Worm (Caenorhabditis elegans) whole organism, dauer: ENCODE data around the gene F34H10.4.

Source experiments
- unc-62 ChIP-seq: sonication (generic microtip); optimal IDR thresholded peaks from 2 replicates; lab custom pipeline; 2017; ENCODE audit warnings: missing biosample characterization, missing genetic modification reagents, missing genetic modification characterization

Gene F34H10.4

DNA sequence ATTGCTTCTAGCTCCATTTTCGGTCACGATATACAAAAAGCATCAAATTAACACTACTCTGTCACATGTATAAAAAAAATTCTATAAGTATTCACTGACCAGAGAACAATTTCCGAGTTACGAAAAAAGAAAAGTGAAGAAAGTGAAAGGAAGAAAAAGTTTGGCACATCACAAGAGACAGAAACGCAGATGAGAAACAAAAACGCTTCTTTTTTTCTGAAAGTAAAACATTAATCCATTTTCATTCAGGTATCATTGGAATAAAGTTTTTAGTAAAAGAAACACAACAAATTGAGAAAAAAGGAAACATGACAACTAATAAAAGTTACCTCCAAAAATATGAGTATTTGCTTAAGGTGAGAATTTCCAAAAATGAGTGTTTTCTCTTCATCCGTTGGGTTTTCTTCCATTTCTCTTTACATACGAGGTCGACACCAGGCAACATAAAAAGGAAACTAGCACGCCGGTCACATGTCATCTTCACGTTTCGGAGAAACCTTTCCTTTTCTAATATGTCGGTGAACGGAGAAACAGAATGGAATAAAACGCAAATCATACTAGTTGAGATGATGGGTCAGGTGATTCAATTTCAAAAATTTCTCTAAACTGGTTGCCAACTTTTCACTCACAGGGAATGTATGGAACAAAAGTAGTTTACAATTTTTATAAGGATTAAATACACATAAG is 5.4 kb upstream of the F34H10.4 start:
- no peak for TF ChIP-seq unc-62

DNA sequence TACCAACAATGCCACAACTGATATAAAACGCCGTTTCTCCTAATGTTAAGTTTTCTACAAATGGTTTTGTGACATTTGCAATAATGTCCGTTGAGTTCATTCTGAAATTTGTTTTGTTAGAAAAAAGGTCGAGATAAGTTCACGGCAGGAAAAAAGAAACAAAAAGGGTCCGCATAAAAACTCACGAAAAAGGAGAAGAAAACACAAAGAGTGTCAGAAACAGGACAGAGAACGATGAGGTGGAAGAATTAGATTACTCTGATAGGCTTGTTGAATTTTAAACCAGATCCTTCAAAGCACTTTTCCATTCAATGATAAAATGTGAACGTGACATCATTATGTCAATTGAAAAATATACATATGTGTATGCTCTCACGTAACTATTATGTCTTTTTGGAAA is 4.7 kb downstream of the F34H10.4 start, which contains the start of gene aex-2:
Gene aex-2, minus strand, starts transcription at position 101 of the 400 bp plus-strand sequence.
- no peak for TF ChIP-seq unc-62

DNA sequence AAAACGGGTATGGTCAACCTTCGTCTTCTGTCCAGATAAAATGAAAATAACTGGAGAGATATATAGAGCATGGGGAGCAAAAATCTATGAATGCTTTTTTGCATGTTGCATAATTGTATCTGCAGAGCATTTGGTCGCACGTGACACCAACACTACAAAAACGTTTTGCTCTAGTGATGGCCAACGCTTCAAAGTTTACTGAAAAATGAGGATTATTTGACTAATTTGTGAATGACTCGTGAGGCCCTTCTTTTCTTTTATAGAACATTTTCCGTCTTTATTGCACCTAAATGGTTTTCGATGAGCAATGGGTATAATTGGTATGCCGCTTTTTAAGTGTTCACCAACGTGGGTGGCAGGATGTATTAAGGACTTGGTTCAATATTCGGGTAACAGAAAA is 5.2 kb downstream of the F34H10.4 start:
- TF ChIP-seq unc-62: no peak

DNA sequence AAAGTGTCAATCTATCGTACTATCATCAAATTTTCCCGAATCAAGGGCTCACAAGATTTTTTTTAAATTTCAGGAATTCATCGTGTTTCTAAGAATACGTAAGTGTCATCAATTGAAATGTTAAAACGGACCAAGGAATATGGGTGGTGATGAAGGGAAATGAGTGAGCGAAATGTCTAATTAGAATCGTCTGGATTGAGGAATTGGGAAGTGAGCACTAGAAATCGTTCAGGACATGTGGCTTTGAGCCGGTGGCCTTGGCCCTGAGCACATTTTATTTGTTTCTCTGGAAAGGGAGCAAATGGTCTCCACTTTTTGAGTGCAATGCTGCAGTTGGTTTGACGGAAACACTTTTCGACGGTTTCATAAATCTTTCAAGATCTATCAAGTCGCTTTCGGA is 5.9 kb downstream of the F34H10.4 start:
- no peak for TF ChIP-seq unc-62

DNA sequence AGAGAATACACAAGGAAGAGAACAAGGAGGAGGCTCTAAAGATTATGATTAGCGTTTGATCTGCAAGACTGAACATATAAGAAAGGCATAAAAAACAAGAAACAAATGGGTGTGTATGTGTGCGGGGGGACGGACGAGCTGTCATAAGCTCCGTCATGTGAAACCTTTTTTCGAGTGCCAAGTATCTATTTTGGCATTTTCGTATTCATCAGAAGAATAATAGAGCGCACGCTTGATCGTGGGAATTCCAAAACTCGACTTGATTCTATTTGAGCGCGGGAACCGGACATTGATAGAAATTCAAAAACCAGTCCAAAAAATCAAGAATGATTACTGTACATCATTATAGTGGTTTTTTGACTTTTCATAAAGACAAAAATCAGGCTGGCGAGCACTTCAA is 8.4 kb downstream of the F34H10.4 start:
- no peak for TF ChIP-seq unc-62

DNA sequence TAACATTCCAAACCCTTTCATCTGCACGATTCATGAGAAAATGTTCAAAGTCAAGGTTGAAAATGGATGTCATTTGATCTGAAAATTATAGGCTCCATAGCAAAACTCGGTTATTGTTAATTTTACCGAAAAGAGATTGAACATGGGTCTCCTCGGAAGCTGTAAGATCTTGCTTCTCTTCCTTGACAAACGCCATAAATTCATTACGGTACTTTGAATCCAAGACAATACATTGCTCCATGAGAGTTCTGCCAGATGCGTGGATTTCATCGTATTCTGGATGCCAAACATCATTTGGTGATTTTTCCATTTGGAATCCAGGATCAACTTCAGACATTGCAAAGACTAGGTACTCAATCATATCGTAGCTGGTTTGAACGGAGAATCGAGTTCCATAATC is 17.6 kb downstream of the F34H10.4 start:
- TF ChIP-seq unc-62: no peak

DNA sequence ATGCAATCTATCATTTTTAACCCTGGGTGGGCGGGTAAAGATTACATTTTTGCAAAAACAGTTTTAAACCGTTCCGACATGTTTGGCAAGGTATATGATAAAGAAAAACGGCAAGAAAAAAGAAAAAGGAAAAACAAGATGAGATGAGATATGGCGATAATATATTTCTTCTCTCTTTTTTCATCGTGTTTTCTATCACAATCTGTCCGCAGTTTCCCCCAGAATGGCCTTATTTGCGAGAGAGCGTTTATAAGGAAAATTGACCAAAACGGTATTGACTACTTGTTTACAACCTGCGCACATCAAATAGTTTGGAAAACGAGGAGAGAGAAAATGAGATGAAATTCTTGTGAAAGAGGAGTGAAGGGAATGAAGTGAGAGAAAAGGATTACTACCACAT is 19.1 kb downstream of the F34H10.4 start:
- no peak for TF ChIP-seq unc-62

DNA sequence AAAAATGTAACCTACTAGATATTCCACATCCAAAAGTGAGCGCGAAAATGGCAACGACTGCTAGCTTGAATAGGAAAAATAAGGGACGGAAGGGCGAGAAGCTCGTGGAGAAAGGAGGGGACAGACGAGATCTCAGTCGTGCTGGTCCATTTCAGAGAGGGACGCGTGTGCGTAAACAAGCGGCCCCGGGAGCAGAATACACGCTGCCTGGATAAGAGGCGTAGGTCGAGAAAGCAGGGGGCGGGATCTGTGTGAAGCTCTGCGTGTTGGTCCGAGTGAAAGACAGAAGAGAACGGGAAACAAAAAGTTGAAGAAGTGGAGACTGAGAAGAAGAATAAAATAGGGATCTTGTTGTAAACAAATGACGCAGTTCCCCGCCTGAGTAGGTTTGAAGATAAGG is 20.2 kb downstream of the F34H10.4 start, which contains the start of gene T14B1.1:
Gene T14B1.1, minus strand, starts transcription at position 170 of the 400 bp plus-strand sequence.
- no peak for TF ChIP-seq unc-62

DNA sequence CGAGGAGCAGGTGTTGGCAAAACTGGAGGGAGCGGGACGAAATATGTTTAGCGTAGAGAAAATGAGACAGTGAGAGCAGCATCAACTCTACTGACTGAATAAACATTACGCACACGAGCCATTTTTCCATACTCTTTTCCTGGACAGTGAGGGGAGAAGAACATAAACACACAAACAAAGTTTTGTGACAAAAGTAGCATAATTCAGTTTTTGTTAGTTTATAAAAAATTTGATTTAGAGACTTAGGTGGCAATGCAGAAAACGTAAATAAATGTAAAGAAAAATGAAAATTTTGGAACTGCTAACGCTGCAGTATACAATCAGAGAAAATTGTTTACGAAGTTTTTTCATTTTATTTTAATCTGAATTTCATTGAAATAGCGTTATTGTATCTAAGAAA is 24.9 kb downstream of the F34H10.4 start:
- TF ChIP-seq unc-62: no peak

DNA sequence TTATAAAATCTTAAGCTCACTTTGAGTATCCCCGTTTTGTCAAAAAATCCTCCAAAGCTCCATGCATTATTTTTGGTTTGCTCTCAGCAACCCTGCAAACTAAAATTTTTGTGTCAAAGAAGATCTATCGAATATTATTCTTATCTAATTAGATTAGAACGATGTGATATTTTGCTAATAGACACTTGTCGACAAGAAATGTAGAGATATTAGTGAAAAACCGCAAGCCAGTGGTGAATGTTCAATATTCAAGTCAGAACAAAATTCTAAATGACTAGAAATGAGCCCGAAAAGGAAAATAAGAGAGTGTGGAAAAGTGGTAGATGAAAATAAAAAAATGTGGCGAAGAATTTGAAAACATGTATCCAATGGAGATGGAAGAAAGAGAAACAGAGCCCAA is 26.5 kb downstream of the F34H10.4 start, which contains the start of gene C43C3.4:
Gene C43C3.4, minus strand, starts transcription at position 101 of the 400 bp plus-strand sequence.
- TF ChIP-seq unc-62: no peak

DNA sequence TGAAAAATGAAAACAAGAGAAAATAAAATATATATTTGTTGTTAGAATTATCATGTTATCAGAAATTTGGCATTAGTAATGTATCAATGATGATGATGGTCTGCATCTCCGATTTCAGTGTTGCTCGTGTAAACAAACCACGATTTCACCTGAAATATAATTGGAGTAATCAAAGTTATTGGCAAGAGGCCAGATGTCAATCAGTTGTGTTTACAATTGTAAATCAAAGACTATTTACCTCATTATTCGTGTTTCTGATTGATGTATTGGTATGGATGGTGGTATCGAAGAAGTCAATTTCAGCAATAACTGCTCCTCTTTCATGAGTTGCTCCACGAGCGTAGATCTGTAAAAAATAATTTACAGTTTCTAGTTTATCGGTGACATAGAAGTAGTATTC is 27.7 kb downstream of the F34H10.4 start:
- no peak for TF ChIP-seq unc-62

DNA sequence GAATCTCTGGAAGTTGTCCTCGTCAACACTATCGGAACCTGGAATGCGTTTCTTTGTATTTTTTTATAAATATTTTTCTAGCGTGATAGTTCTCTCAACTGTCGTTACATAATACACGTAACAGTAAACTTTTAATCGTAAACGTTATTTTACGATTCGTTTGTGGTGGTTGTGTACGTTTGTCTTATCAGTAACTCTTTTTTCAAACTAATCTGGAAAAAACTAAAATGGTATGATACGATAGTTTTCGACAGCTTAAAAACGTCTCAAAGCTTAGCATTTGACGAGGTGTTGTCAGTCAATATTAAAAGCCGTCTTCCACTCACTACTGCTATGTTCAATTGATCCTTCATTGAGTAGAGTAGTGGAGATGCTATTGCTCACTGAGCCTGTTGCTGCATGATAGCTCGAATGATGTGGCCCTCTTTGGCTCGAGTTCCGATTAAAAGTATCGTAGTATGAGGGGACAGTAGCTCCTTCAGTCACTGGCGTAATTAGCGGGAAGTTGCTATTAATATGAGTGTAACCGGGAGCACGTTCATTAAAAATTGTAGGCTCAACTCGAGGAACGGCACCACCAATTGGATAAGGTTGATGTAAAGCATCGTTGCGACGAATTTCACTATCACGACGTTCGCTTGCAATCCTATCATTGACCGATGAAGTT is 28.6 kb downstream of the F34H10.4 start:
- no peak for TF ChIP-seq unc-62

DNA sequence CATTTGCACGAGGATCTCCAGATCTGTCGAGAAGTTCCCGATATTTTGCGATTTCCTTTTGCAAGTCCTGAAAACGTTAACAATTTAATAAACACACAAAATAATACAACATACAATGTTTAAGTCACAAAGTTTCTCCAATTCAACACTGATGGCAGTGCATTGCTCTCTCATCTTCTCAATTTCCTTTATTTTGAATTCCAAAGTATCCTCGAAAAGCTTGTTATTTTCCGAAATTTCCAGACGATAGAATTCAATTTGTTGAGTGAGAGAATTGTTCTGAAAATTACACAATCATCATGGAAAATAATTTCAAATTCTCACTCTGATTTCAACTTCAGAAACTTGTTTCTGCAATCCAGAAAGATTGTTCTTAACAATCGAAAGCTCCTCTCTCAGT is 29.6 kb downstream of the F34H10.4 start:
- no peak for TF ChIP-seq unc-62

DNA sequence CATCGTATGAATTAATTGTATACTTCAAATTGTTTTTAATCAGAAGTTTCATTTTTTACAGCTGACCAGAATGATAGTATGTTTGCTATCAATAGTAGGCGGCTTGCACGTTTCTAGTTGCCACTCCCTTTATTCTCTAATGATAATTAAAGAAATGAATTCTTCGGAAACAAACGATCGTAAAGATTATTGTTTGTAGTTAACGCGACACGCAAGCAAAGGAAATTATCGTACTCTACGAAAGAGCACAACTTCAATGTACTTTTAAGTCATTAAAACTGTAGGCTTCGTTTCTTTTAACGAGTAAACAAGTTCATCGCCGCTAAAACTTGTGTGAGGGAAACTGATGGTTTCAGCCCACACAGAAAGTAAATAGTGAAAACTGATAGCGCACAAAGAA is 31.1 kb downstream of the F34H10.4 start:
- TF ChIP-seq unc-62: no peak

DNA sequence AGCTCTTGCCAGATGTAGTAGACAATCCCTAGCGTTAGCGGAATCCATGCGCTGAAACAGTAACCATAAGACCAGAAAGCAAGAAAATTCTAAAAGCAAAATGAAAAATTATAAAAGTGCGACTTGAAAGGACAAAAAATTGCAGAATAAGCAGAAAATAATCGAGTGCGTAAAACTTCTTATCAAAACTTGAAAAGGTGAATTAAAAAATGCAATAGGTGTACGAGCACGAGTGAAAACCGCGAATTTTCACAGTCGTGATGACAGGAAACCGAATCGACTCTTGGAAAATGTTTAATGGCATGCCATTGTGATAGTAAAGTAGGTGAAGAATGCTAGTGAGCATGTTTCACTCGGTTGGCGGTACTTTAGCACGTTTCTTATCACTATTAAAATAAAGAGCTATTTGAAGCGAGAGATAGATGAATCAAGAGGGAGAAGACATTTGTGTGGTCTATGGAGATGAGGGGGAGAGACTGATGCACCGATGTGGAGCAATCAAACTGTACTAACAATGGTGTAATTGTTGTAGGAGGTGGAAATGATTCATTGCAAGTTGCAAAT is 31.9 kb downstream of the F34H10.4 start, which contains the start of gene ifp-1:
Gene ifp-1, minus strand, starts transcription at position 51 of the 564 bp plus-strand sequence.
- no peak for TF ChIP-seq unc-62

DNA sequence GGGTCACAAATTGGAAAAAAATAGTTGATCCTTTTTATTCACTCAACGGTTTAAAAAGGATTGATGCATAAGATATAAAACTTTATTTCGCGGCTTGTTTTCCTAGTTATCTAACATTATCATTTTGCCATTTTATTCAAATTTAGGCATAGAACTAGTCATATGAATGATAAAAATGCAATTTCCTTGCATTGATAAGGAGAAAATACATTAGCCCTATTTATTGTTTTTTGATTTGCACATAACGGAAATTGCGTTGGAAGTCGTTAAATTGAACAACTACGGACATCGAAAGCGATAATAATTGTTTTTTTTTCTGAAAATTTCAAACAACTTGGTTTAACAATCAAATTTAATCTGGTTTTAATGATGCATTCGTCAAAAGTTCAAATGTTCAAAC is 38.9 kb downstream of the F34H10.4 start:
- no peak for TF ChIP-seq unc-62

DNA sequence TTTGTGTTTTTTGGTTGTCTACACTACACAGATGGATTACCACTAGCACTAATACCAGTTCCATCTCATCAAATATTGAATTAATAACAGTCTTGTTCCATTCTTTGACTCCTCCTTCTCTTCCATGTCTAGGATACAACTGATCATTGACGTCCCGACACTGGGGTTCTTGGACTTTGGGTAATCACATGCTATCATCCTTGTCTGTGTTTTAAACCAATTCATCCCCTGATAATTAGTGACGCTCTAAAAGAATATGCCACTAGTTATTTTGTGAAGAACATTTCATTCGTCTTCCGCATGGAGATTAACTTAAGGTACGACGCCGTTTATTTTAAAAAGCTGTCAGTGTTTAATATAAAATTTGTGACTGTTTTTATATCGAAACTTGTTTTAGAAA is 42.1 kb downstream of the F34H10.4 start, which contains the start of gene npr-18:
Gene npr-18, plus strand, starts transcription at position 301 of the 400 bp plus-strand sequence.
- no peak for TF ChIP-seq unc-62

DNA sequence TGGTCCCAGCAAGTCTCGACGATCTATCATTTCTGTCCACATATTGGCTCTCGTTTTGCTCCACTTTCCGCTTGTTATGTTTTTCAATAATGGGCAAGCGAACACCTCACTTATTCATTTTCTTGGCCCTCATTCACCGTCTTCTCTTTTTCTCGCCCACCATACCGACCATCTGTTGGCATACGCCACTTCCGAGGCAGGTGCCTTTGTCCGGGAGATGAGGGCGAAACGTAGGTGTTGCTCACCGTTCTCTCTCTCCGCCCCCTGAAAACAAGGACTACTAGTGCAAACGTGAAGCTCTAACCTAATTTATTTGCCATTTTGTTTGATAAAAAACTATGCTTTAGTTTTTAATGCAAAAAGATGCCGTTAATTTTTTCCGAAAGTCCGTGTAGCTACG is 49.3 kb downstream of the F34H10.4 start:
- no peak for TF ChIP-seq unc-62
